Fruit fly (Drosophila melanogaster) Kc167 (cell line): ENCODE measurements around the gene CG32806.

ENCODE experiments used
- Myc ChIP-seq: fragments of >200 bp; optimal IDR thresholded peaks from 2 replicates; lab custom pipeline; 2017; ENCODE audit warnings: missing external identifiers
- h ChIP-seq: fragments of >200 bp; optimal IDR thresholded peaks from 3 replicates; lab custom pipeline; 2018; ENCODE audit warnings: missing external identifiers
- psq ChIP-seq: fragments of >200 bp; optimal IDR thresholded peaks from 2 replicates; lab custom pipeline; 2017; ENCODE audit warnings: missing external identifiers
- ttk ChIP-seq: sonication (Bioruptor generic); optimal IDR thresholded peaks from 2 replicates; lab custom pipeline; 2017; ENCODE audit warnings: missing external identifiers

DNA sequence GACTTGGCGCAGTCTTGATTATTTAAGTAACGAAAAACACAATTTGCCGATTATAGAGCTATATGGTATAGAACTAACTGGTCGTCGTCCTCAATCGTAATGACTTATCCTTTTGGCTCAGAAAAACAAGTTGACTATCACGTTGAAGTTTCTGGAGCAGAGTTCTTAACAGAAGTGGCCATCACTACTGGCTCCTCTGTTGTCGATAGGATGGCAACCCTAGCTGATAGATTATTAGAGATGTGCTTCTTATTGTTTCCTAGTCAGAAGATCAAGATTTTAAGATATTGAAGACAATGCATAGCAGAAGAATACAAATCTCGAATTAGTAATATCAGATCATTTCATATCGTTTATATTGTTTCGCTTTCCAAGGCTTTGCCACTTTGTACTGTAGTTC lies 32.9 kb downstream of the CG32806 start, which contains the start of gene CG14811:
- no peak for TF ChIP-seq h
- TF ChIP-seq psq (lab: Kevin White, UChicago) = no peak
- no peak for TF ChIP-seq ttk
- no peak for TF ChIP-seq Myc (lab: Kevin White, UChicago)
